Worm (Caenorhabditis elegans) whole organism, L4 larva: ENCODE data around the gene vha-15.

Source experiments
- D1046.2 ChIP-seq: fragments of 200-800 bp; sonication (Bioruptor generic); IDR thresholded peaks from 2 replicates; pipeline ENCODE4 v1.3.6; 2022; ENCODE audit warnings: missing genetic modification characterization, missing compliant biosample characterization
- F10B5.3 ChIP-seq: sonication (generic microtip); optimal IDR thresholded peaks from 2 replicates; lab custom pipeline; 2016; ENCODE audit warnings: mild to moderate bottlenecking, missing genetic modification characterization, missing compliant biosample characterization
- F26F4.8 ChIP-seq: fragments of 200-800 bp; sonication (Bioruptor generic); conservative IDR thresholded peaks from 2 replicates; pipeline ENCODE4 v1.3.6; 2022; ENCODE audit warnings: missing genetic modification characterization, missing compliant biosample characterization
- F37D6.2 ChIP-seq: sonication (generic microtip); optimal IDR thresholded peaks from 2 replicates; lab custom pipeline; 2016; ENCODE audit warnings: mild to moderate bottlenecking, missing genetic modification characterization, missing compliant biosample characterization
- F49E8.2 ChIP-seq: sonication (generic microtip); optimal IDR thresholded peaks from 2 replicates; lab custom pipeline; 2016; ENCODE audit warnings: missing compliant biosample characterization, mild to moderate bottlenecking, missing genetic modification characterization, borderline replicate concordance
- T20F7.1 ChIP-seq: fragments of 200-800 bp; sonication (Bioruptor generic); optimal IDR thresholded peaks from 2 replicates; lab custom pipeline; 2018; ENCODE audit warnings: mild to moderate bottlenecking, missing genetic modification characterization, missing compliant biosample characterization
- ZK546.5 ChIP-seq, 2 experiments: sonication (generic microtip); optimal IDR thresholded peaks; 2 replicates each; lab custom pipeline; 2017; ENCODE audit warnings: missing biosample characterization in 2 of 2, missing genetic modification characterization in 2 of 2
- aha-1 ChIP-seq: fragments of 150-350 bp; peaks from one replicate; lab custom pipeline; 2014; ENCODE audit warnings: missing biosample characterization, missing genetic modification characterization
- aly-2 ChIP-seq: sonication (generic microtip); optimal IDR thresholded peaks from 2 replicates; lab custom pipeline; 2018; ENCODE audit warnings: missing biosample characterization, missing genetic modification characterization
- ceh-28 ChIP-seq: fragments of 150-350 bp; optimal IDR thresholded peaks from 2 replicates; lab custom pipeline; 2014; ENCODE audit warnings: missing biosample characterization, missing genetic modification reagents, missing genetic modification characterization
- ceh-32 ChIP-seq: sonication (generic microtip); optimal IDR thresholded peaks from 2 replicates; lab custom pipeline; 2016; ENCODE audit warnings: mild to moderate bottlenecking, missing genetic modification characterization, missing compliant biosample characterization; ENCODE audit not compliant: poor library complexity
- cey-2 ChIP-seq: sonication (generic microtip); optimal IDR thresholded peaks from 3 replicates; lab custom pipeline; 2017; ENCODE audit warnings: missing genetic modification characterization, mild to moderate bottlenecking, missing compliant biosample characterization, antibody characterized with exemption, borderline replicate concordance; ENCODE audit not compliant: insufficient read depth
- ctbp-1 ChIP-seq: fragments of 200-800 bp; sonication (Bioruptor generic); IDR thresholded peaks from 2 replicates; pipeline ENCODE4 v1.3.6; 2022; ENCODE audit warnings: missing genetic modification reagents, missing genetic modification characterization, missing compliant biosample characterization
- daf-12 ChIP-seq: fragments of 150-350 bp; optimal IDR thresholded peaks from 2 replicates; lab custom pipeline; 2014; ENCODE audit warnings: missing biosample characterization, missing genetic modification reagents, missing genetic modification characterization
- daf-19 ChIP-seq: fragments of 200-800 bp; sonication (Bioruptor generic); conservative IDR thresholded peaks from 2 replicates; pipeline ENCODE4 v1.3.6; 2022; ENCODE audit warnings: missing genetic modification characterization, missing compliant biosample characterization
- dmd-9 ChIP-seq: fragments of 200-800 bp; sonication (Bioruptor generic); IDR thresholded peaks from 2 replicates; pipeline ENCODE4 v1.3.6; 2022; ENCODE audit warnings: missing genetic modification reagents, missing genetic modification characterization, missing compliant biosample characterization
- egl-27 ChIP-seq: sonication (generic microtip); optimal IDR thresholded peaks from 3 replicates; lab custom pipeline; 2017; ENCODE audit warnings: missing biosample characterization, missing genetic modification reagents, missing genetic modification characterization
- egl-43 ChIP-seq: fragments of 200-800 bp; sonication (Bioruptor generic); IDR thresholded peaks from 2 replicates; pipeline ENCODE4 v1.3.6; 2022; ENCODE audit warnings: missing genetic modification reagents, missing genetic modification characterization, missing compliant biosample characterization
- fkh-10 ChIP-seq: fragments of 150-350 bp; optimal IDR thresholded peaks from 2 replicates; lab custom pipeline; 2014; ENCODE audit warnings: missing biosample characterization, missing genetic modification reagents, missing genetic modification characterization
- gei-8 ChIP-seq: fragments of 200-800 bp; sonication (Bioruptor generic); optimal IDR thresholded peaks from 2 replicates; lab custom pipeline; 2018; ENCODE audit warnings: mild to moderate bottlenecking, missing genetic modification characterization, missing compliant biosample characterization
- hif-1 ChIP-seq, 2 experiments: sonication (generic microtip); optimal IDR thresholded peaks; 2 replicates each; lab custom pipeline; 2016 to 2017; ENCODE audit warnings: missing compliant biosample characterization in 2 of 2, missing genetic modification characterization in 2 of 2, missing genetic modification reagents in 2 of 2, missing genotype in 2 of 2, mild to moderate bottlenecking in 1 of 2
- hlh-11 ChIP-seq: fragments of 200-800 bp; sonication (Bioruptor generic); optimal IDR thresholded peaks from 2 replicates; lab custom pipeline; 2018; ENCODE audit warnings: mild to moderate bottlenecking, missing genetic modification characterization, missing compliant biosample characterization
- hlh-30 ChIP-seq: sonication (generic microtip); optimal IDR thresholded peaks from 2 replicates; lab custom pipeline; 2017; ENCODE audit warnings: antibody characterized with exemption, mild to moderate bottlenecking, missing genetic modification characterization, missing compliant biosample characterization; ENCODE audit not compliant: insufficient read depth
- lin-1 ChIP-seq: fragments of 200-800 bp; sonication (Bioruptor generic); IDR thresholded peaks from 2 replicates; pipeline ENCODE4 v1.3.6; 2022; ENCODE audit warnings: missing genetic modification reagents, missing genetic modification characterization, missing compliant biosample characterization
- lir-3 ChIP-seq: sonication (generic microtip); optimal IDR thresholded peaks from 2 replicates; lab custom pipeline; 2016; ENCODE audit warnings: mild to moderate bottlenecking, missing genetic modification characterization, missing compliant biosample characterization
- madf-5 ChIP-seq, 2 experiments: fragments of 200-800 bp; sonication (Bioruptor generic); IDR thresholded peaks; 2 replicates each; pipeline ENCODE4 v1.3.6; 2022; ENCODE audit warnings: missing compliant biosample characterization in 2 of 2, missing genetic modification characterization in 2 of 2
- mep-1 ChIP-seq: fragments of 150-350 bp; sonication (generic microtip); optimal IDR thresholded peaks from 3 replicates; lab custom pipeline; 2014; ENCODE audit warnings: missing biosample characterization, missing genetic modification characterization
- mxl-2 ChIP-seq: fragments of 200-800 bp; sonication (Bioruptor generic); conservative IDR thresholded peaks from 2 replicates; pipeline ENCODE4 v1.3.6; 2022; ENCODE audit warnings: missing genetic modification reagents, missing genetic modification characterization, missing compliant biosample characterization
- nhr-102 ChIP-seq: sonication (generic microtip); optimal IDR thresholded peaks from 2 replicates; lab custom pipeline; 2016; ENCODE audit warnings: mild to moderate bottlenecking, missing genetic modification characterization, moderate library complexity, missing compliant biosample characterization
- nhr-11 ChIP-seq: fragments of 150-350 bp; optimal IDR thresholded peaks from 2 replicates; lab custom pipeline; 2014; ENCODE audit warnings: missing biosample characterization, missing genetic modification characterization
- nhr-237 ChIP-seq: sonication (generic microtip); optimal IDR thresholded peaks from 2 replicates; lab custom pipeline; 2017; ENCODE audit warnings: missing biosample characterization, missing genetic modification characterization
- nhr-25 ChIP-seq: sonication (generic microtip); optimal IDR thresholded peaks from 2 replicates; lab custom pipeline; 2017; ENCODE audit warnings: missing genetic modification characterization, mild to moderate bottlenecking, missing compliant biosample characterization, antibody characterized with exemption, moderate library complexity, borderline replicate concordance; ENCODE audit not compliant: insufficient read depth
- nhr-6 ChIP-seq: fragments of 150-350 bp; optimal IDR thresholded peaks from 2 replicates; lab custom pipeline; 2014; ENCODE audit warnings: missing biosample characterization, missing genetic modification characterization
- php-3 ChIP-seq: fragments of 200-800 bp; sonication (Bioruptor generic); IDR thresholded peaks from 2 replicates; pipeline ENCODE4 v1.3.6; 2022; ENCODE audit warnings: missing genetic modification reagents, missing genetic modification characterization, missing compliant biosample characterization
- pqm-1 ChIP-seq: sonication (generic microtip); optimal IDR thresholded peaks from 2 replicates; lab custom pipeline; 2017; ENCODE audit warnings: missing biosample characterization, missing genetic modification characterization
- saeg-2 ChIP-seq: fragments of 200-800 bp; sonication (Bioruptor generic); IDR thresholded peaks from 2 replicates; pipeline ENCODE4 v1.3.6; 2022; ENCODE audit warnings: missing genetic modification reagents, missing genetic modification characterization, missing compliant biosample characterization
- set-16 ChIP-seq: fragments of 200-800 bp; sonication (Bioruptor generic); IDR thresholded peaks from 2 replicates; pipeline ENCODE4 v1.3.6; 2022; ENCODE audit warnings: missing genetic modification reagents, missing genetic modification characterization, missing compliant biosample characterization
- snpc-4 ChIP-seq: fragments of 150-350 bp; optimal IDR thresholded peaks from 2 replicates; lab custom pipeline; 2014; ENCODE audit warnings: missing biosample characterization, missing genetic modification characterization
- spr-1 ChIP-seq: sonication (generic microtip); optimal IDR thresholded peaks from 2 replicates; lab custom pipeline; 2016; ENCODE audit warnings: mild to moderate bottlenecking, missing genetic modification characterization, missing compliant biosample characterization
- tag-97 ChIP-seq: fragments of 200-800 bp; sonication (Bioruptor generic); IDR thresholded peaks from 2 replicates; pipeline ENCODE4 v1.3.6; 2022; ENCODE audit warnings: missing genetic modification characterization, missing compliant biosample characterization
- unc-130 ChIP-seq: sonication (generic microtip); optimal IDR thresholded peaks from 2 replicates; lab custom pipeline; 2016; ENCODE audit warnings: missing genetic modification reagents, missing genetic modification characterization, missing compliant biosample characterization
- unc-62 ChIP-seq, 3 experiments: fragments of 150-350 bp in 1 of 3; sonication (generic microtip); optimal IDR thresholded peaks in 2 of 3; peaks in 1 of 3; 1 replicate in 1 of 3; 2 replicates in 2 of 3; lab custom pipeline; 2014 to 2017; ENCODE audit warnings: missing biosample characterization in 3 of 3, missing genetic modification characterization in 3 of 3, missing genetic modification reagents in 3 of 3, missing genotype in 1 of 3
- vab-7 ChIP-seq: fragments of 200-800 bp; sonication (Bioruptor generic); IDR thresholded peaks from 2 replicates; pipeline ENCODE4 v1.3.6; 2022; ENCODE audit warnings: missing genetic modification reagents, missing genetic modification characterization, missing compliant biosample characterization
- zip-11 ChIP-seq: fragments of 200-800 bp; sonication (Bioruptor generic); IDR thresholded peaks from 2 replicates; pipeline ENCODE4 v1.3.6; 2022; ENCODE audit warnings: missing genetic modification characterization, missing compliant biosample characterization
- ztf-7 ChIP-seq: fragments of 150-350 bp; optimal IDR thresholded peaks from 2 replicates; lab custom pipeline; 2014; ENCODE audit warnings: missing biosample characterization, missing genetic modification characterization

The vha-15 gene

DNA sequence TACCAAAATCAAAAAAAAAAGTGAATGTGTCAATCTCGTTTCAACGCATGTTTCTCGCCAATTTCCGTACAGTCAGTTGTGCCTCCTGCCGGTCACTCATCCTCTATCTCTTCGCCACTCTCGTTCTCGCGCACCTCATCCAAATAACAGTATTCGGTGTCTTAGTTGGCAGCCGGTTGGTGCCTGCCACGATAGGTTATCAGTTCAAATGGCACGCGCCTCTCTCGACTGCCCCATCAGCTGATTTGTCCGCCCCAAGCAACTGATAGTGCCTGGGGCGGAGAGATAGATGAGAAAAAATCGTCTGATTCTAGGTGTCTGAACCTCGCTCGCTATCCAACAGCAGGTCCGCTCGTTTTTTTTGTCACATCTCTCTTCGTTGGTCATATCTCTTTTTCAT is 22.6 kb upstream of the vha-15 start (continued):
- TF ChIP-seq hlh-11 (tag; lab: Kevin White, UChicago), result peak; percentile 95
- TF ChIP-seq egl-27 (tag; lab: Kevin White, UChicago), result no peak
- TF ChIP-seq nhr-6 (tag; lab: Kevin White, UChicago), result peak; percentile 23
- TF ChIP-seq F10B5.3 (tag; lab: Kevin White, UChicago), result no peak
- no peak for TF ChIP-seq dmd-9 (GFP tag; lab: Robert Waterston, UW)
- TF ChIP-seq gei-8 (GFP tag; lab: Kevin White, UChicago), result no peak
- TF ChIP-seq aly-2 (tag; lab: Kevin White, UChicago), result no peak
- TF ChIP-seq vab-7 (GFP tag; lab: Robert Waterston, UW), result no peak
- 0 out of 2 replicates have a peak, but pooled peaks have one; percentile 31 for TF ChIP-seq lin-1 (GFP tag; lab: Robert Waterston, UW)
- no peak for TF ChIP-seq madf-5 (GFP tag; IDR thresholded peaks at IDR 0.05; lab: Robert Waterston, UW)
- no peak for TF ChIP-seq saeg-2 (GFP tag; lab: Robert Waterston, UW)
- no peak for TF ChIP-seq lir-3
- no peak for TF ChIP-seq F49E8.2 (tag; lab: Kevin White, UChicago)
- TF ChIP-seq set-16 (GFP tag; lab: Robert Waterston, UW), result peak; percentile 27; the same call in 1 of the 2 replicates
- TF ChIP-seq ctbp-1 (GFP tag; lab: Robert Waterston, UW), result no peak

DNA sequence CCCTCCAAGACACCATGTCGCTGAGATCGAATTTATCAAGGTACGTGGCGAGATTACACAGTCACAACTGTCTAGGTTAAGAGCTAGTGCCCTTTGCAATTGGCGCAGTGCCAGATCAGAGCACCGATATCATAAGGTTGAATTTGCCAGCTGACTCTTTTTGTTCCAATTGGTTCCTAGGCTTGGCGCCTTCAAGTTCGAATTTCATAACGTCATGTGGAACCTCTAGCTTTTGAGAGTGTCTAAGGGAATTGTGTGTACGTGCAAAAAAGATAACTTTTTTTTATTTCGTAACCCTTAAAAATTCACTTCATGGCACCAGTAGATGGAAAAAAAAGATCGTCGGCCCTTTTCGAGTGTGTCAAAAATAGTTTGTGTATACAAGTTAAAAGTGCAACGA is 21.5 kb upstream of the vha-15 start:
- no peak for TF ChIP-seq daf-12 (tag; lab: Kevin White, UChicago)
- no peak for TF ChIP-seq spr-1
- no peak for TF ChIP-seq cey-2 (tag; lab: Kevin White, UChicago)
- TF ChIP-seq F26F4.8 (GFP tag; lab: Robert Waterston, UW), result no peak
- TF ChIP-seq hlh-30 (tag; lab: Kevin White, UChicago), result no peak
- no peak for TF ChIP-seq fkh-10
- TF ChIP-seq hif-1 (tag; optimal IDR thresholded peaks at IDR 0.05; lab: Kevin White, UChicago), result peak in 1 of 2 experiments; percentile 70
- TF ChIP-seq nhr-25 (tag; lab: Kevin White, UChicago), result no peak
- no peak for TF ChIP-seq tag-97 (GFP tag; lab: Robert Waterston, UW)
- no peak for TF ChIP-seq unc-130 (GFP tag; lab: Kevin White, UChicago)
- peak in 1 of 2 experiments; percentile 87 for TF ChIP-seq unc-62 (GFP tag; optimal IDR thresholded peaks at IDR 0.05 in 1 of 2; lab: Kevin White, UChicago)
- TF ChIP-seq unc-62 (tag; optimal IDR thresholded peaks at IDR 0.05; lab: Kevin White, UChicago), result no peak
- TF ChIP-seq, all 104 proteins: peak for 2

DNA sequence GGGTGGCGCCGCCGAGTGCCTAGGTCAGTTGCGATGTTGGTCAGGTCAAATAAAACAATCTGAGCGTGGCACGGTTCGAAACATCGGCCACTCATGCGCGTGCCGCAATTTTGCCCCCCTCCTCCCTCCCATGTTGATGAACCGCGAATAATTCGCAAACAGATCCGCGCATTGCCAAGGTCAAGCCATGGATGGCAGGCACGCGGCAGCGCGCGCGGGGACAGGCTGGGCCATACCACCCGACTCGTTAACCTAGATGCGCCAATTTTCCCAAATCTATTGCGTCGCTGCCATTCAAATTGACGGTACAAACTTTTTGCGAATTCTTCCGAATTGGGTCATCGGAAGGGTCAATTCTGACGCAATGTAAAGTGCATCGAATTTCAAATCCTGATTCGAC is 21.0 kb upstream of the vha-15 start:
- TF ChIP-seq dmd-9 (GFP tag; lab: Robert Waterston, UW), result no peak
- no peak for TF ChIP-seq D1046.2
- TF ChIP-seq nhr-11, result no peak
- 0 out of 2 replicates have a peak, but pooled peaks have one; percentile 21 for TF ChIP-seq php-3 (GFP tag; lab: Robert Waterston, UW)
- 0 out of 2 replicates have a peak, but pooled peaks have one; percentile 28 for TF ChIP-seq egl-43 (GFP tag; lab: Robert Waterston, UW)
- TF ChIP-seq mxl-2 (GFP tag; lab: Robert Waterston, UW), result 0 out of 2 replicates have a peak, but pooled peaks have one; percentile 52
- TF ChIP-seq ceh-28 (tag; lab: Kevin White, UChicago), result no peak
- TF ChIP-seq unc-62 (GFP tag; optimal IDR thresholded peaks at IDR 0.05 in 1 of 2; lab: Kevin White, UChicago), result no peak
- no peak for TF ChIP-seq unc-62 (tag; optimal IDR thresholded peaks at IDR 0.05; lab: Kevin White, UChicago)
- TF ChIP-seq daf-19 (GFP tag; lab: Robert Waterston, UW), result no peak
- TF ChIP-seq F26F4.8 (GFP tag; lab: Robert Waterston, UW), result peak; percentile 52; the same call in 1 of the 2 replicates
- 0 out of 2 replicates have a peak, but pooled peaks have one; percentile 6 for TF ChIP-seq vab-7 (GFP tag; lab: Robert Waterston, UW)
- TF ChIP-seq pqm-1, result no peak
- TF ChIP-seq T20F7.1 (GFP tag; lab: Kevin White, UChicago), result no peak
- peak; percentile 21 for TF ChIP-seq hlh-11 (tag; lab: Kevin White, UChicago)
- TF ChIP-seq snpc-4 (tag; lab: Kevin White, UChicago), result no peak
- TF ChIP-seq lin-1 (GFP tag; lab: Robert Waterston, UW), result no peak
- TF ChIP-seq zip-11 (GFP tag; lab: Robert Waterston, UW), result no peak
- no peak for TF ChIP-seq mep-1 (tag; lab: Kevin White, UChicago)
- TF ChIP-seq ZK546.5 (tag; optimal IDR thresholded peaks at IDR 0.05; lab: Kevin White, UChicago), result no peak
- no peak for TF ChIP-seq fkh-10
- TF ChIP-seq nhr-102 (tag; lab: Kevin White, UChicago), result no peak
- TF ChIP-seq F49E8.2 (tag; lab: Kevin White, UChicago), result no peak
- no peak for TF ChIP-seq nhr-237 (tag; lab: Kevin White, UChicago)
- no peak for TF ChIP-seq ceh-32
- no peak for TF ChIP-seq ztf-7 (tag; lab: Kevin White, UChicago)
- peak; percentile 57 for TF ChIP-seq aha-1 (tag; lab: Kevin White, UChicago)
- TF ChIP-seq F37D6.2 (tag; lab: Kevin White, UChicago), result no peak
